Worm (Caenorhabditis elegans) whole organism, L4 larva: ENCODE results near the gene msp-152.

ENCODE experiments used
- Y48G9A.11 ChIP-seq: fragments of 200-800 bp; sonication (Bioruptor generic); IDR thresholded peaks from 2 replicates; pipeline ENCODE4 v1.3.6; 2022; ENCODE audit warnings: missing genetic modification reagents, missing genetic modification characterization, missing compliant biosample characterization
- aha-1 ChIP-seq: fragments of 150-350 bp; peaks from one replicate; lab custom pipeline; 2014; ENCODE audit warnings: missing biosample characterization, missing genetic modification characterization
- ceh-20 ChIP-seq: fragments of 200-800 bp; sonication (Bioruptor generic); IDR thresholded peaks from 2 replicates; pipeline ENCODE4 v1.3.6; 2022; ENCODE audit warnings: missing genetic modification reagents, missing genetic modification characterization, missing compliant biosample characterization
- fos-1 ChIP-seq: fragments of 150-350 bp; optimal IDR thresholded peaks from 2 replicates; lab custom pipeline; 2014; ENCODE audit warnings: missing biosample characterization, missing genetic modification characterization
- lin-13 ChIP-seq: fragments of 150-350 bp; optimal IDR thresholded peaks from 2 replicates; lab custom pipeline; 2014; ENCODE audit warnings: missing biosample characterization, missing genetic modification reagents, missing genetic modification characterization
- mdt-29 ChIP-seq: fragments of 200-800 bp; sonication (Bioruptor generic); IDR thresholded peaks from 2 replicates; pipeline ENCODE4 v1.3.6; 2022; ENCODE audit warnings: missing genetic modification reagents, missing genetic modification characterization, missing compliant biosample characterization
- mep-1 ChIP-seq: fragments of 150-350 bp; sonication (generic microtip); optimal IDR thresholded peaks from 3 replicates; lab custom pipeline; 2014; ENCODE audit warnings: missing biosample characterization, missing genetic modification characterization
- nhr-11 ChIP-seq: fragments of 150-350 bp; optimal IDR thresholded peaks from 2 replicates; lab custom pipeline; 2014; ENCODE audit warnings: missing biosample characterization, missing genetic modification characterization
- nhr-42 ChIP-seq: fragments of 200-800 bp; sonication (Bioruptor generic); IDR thresholded peaks from 2 replicates; pipeline ENCODE4 v1.3.6; 2022; ENCODE audit warnings: missing genetic modification characterization, missing compliant biosample characterization

- no peak for TF ChIP-seq ceh-20
- TF ChIP-seq nhr-42 (GFP tag; lab: Robert Waterston, UW), result 0 out of 2 replicates have a peak, but pooled peaks have one; percentile 64
- peak; percentile 56 for TF ChIP-seq mep-1 (tag; lab: Kevin White, UChicago)
- TF ChIP-seq mdt-29 (GFP tag; lab: Robert Waterston, UW), result peak; percentile 39; the same call in 1 of the 2 replicates
- TF ChIP-seq aha-1 (tag; lab: Kevin White, UChicago), result peak; percentile 65
- no peak for TF ChIP-seq nhr-11
- no peak for TF ChIP-seq fos-1 (tag; lab: Kevin White, UChicago)
- no peak for TF ChIP-seq Y48G9A.11 (GFP tag; lab: Robert Waterston, UW)
- peak; percentile 57 for TF ChIP-seq lin-13 (GFP tag; lab: Kevin White, UChicago)
Observed at ce11 chrII:4891012-4891775, 41.6 kb upstream of the msp-152 start, which contains the start of gene gst-9.
